Fruit fly (Drosophila melanogaster) whole organism, embryonic: ENCODE measurements around the gene Dop1R2.

ENCODE experiments used
- Ada2b ChIP-seq: fragments of 200-800 bp; sonication (Bioruptor generic); IDR thresholded peaks from 2 replicates; pipeline ENCODE4 v1.3.6; 2022; ENCODE audit warnings: missing biosample characterization, missing genetic modification characterization
- Aef1 ChIP-seq: fragments of 200-800 bp; sonication (Bioruptor generic); IDR thresholded peaks from 3 replicates; pipeline ENCODE4 v1.3.6; 2022; ENCODE audit warnings: missing biosample characterization, missing genetic modification characterization
- CG10366 ChIP-seq: fragments of 200-800 bp; sonication (Bioruptor generic); IDR thresholded peaks from 2 replicates; pipeline ENCODE4 v1.3.6; 2022; ENCODE audit warnings: missing biosample characterization, missing genetic modification characterization
- CG10462 ChIP-seq: fragments of 200-800 bp; sonication (Bioruptor generic); optimal IDR thresholded peaks from 2 replicates; lab custom pipeline; 2016; ENCODE audit warnings: missing biosample characterization, missing genetic modification characterization
- CG12219 ChIP-seq: fragments of 200-800 bp; sonication (Bioruptor generic); optimal IDR thresholded peaks from 3 replicates; lab custom pipeline; 2018; ENCODE audit warnings: missing biosample characterization, mild to moderate bottlenecking, missing genetic modification characterization
- CG12391 ChIP-seq: fragments of 200-800 bp; sonication (Bioruptor generic); optimal IDR thresholded peaks from 3 replicates; lab custom pipeline; 2018; ENCODE audit warnings: missing biosample characterization, mild to moderate bottlenecking, missing genetic modification characterization, moderate library complexity
- CG17385 ChIP-seq: fragments of 200-800 bp; sonication (Bioruptor generic); optimal IDR thresholded peaks from 3 replicates; lab custom pipeline; 2018; ENCODE audit warnings: missing biosample characterization, mild to moderate bottlenecking, missing genetic modification characterization
- CG17568 ChIP-seq: fragments of 200-800 bp; sonication (Bioruptor generic); optimal IDR thresholded peaks from 2 replicates; lab custom pipeline; 2018; ENCODE audit warnings: missing biosample characterization, mild to moderate bottlenecking, missing genetic modification characterization, moderate library complexity
- CG17912 ChIP-seq: fragments of 200-800 bp; sonication (Bioruptor generic); optimal IDR thresholded peaks from 2 replicates; lab custom pipeline; 2018; ENCODE audit warnings: missing biosample characterization, mild to moderate bottlenecking, missing genetic modification characterization
- CG18599 ChIP-seq: fragments of 200-800 bp; sonication (Bioruptor generic); optimal IDR thresholded peaks from 3 replicates; lab custom pipeline; 2017; ENCODE audit warnings: missing biosample characterization, missing genetic modification characterization, mild to moderate bottlenecking, moderate library complexity, missing genetic modification reagents
- CG31365 ChIP-seq: fragments of 200-800 bp; sonication (Bioruptor generic); optimal IDR thresholded peaks from 2 replicates; lab custom pipeline; 2018; ENCODE audit warnings: missing biosample characterization, mild to moderate bottlenecking, missing genetic modification characterization
- CG32767 ChIP-seq: fragments of 200-800 bp; sonication (Bioruptor generic); IDR thresholded peaks from 2 replicates; pipeline ENCODE4 v1.3.6; 2022; ENCODE audit warnings: missing biosample characterization, missing genetic modification characterization
- CG43689 ChIP-seq: fragments of 200-800 bp; sonication (Bioruptor generic); IDR thresholded peaks from 2 replicates; pipeline ENCODE4 v1.3.6; 2022; ENCODE audit warnings: missing biosample characterization, missing genetic modification characterization
- CG4424 ChIP-seq: fragments of 200-800 bp; sonication (Bioruptor generic); optimal IDR thresholded peaks from 3 replicates; lab custom pipeline; 2016; ENCODE audit warnings: missing biosample characterization, missing genetic modification characterization
- CG4820 ChIP-seq: fragments of 200-800 bp; sonication (Bioruptor generic); optimal IDR thresholded peaks from 3 replicates; lab custom pipeline; 2016; ENCODE audit warnings: missing biosample characterization, missing genetic modification characterization
- CG5953 ChIP-seq: fragments of 200-800 bp; sonication (Bioruptor generic); IDR thresholded peaks from 2 replicates; pipeline ENCODE4 v1.3.6; 2022; ENCODE audit warnings: missing biosample characterization, missing genetic modification characterization
- CG6654 ChIP-seq: fragments of 200-800 bp; sonication (Bioruptor generic); optimal IDR thresholded peaks from 2 replicates; lab custom pipeline; 2017; ENCODE audit warnings: missing biosample characterization, mild to moderate bottlenecking, missing genetic modification characterization
- CG7786 ChIP-seq: fragments of 200-800 bp; sonication (Bioruptor generic); optimal IDR thresholded peaks from 2 replicates; lab custom pipeline; 2016; ENCODE audit warnings: missing biosample characterization, missing genetic modification characterization
- CG7963 ChIP-seq: fragments of 200-800 bp; sonication (Bioruptor generic); IDR thresholded peaks from 3 replicates; pipeline ENCODE4 v1.3.6; 2022; ENCODE audit warnings: missing biosample characterization, missing genetic modification characterization; ENCODE audit not compliant: partially characterized antibody
- Chrac-16 ChIP-seq: fragments of 200-800 bp; sonication (Bioruptor generic); optimal IDR thresholded peaks from 3 replicates; lab custom pipeline; 2016; ENCODE audit warnings: missing biosample characterization, missing genetic modification characterization
- CoRest ChIP-seq: fragments of 200-800 bp; sonication (Bioruptor generic); optimal IDR thresholded peaks from 3 replicates; lab custom pipeline; 2018; ENCODE audit warnings: missing biosample characterization, mild to moderate bottlenecking, missing genetic modification characterization, moderate library complexity
- D19A ChIP-seq: fragments of 200-800 bp; optimal IDR thresholded peaks from 3 replicates; lab custom pipeline; 2019; ENCODE audit warnings: missing biosample characterization, mild to moderate bottlenecking, missing genetic modification characterization, moderate library complexity
- Dbx ChIP-seq: fragments of 200-800 bp; sonication (Bioruptor generic); IDR thresholded peaks from 3 replicates; pipeline ENCODE4 v1.3.6; 2022; ENCODE audit warnings: missing biosample characterization, missing genetic modification characterization
- HLHmδ ChIP-seq: fragments of 200-800 bp; sonication (Bioruptor generic); optimal IDR thresholded peaks from 2 replicates; lab custom pipeline; 2018; ENCODE audit warnings: missing biosample characterization, mild to moderate bottlenecking, missing genetic modification characterization, moderate library complexity
- MBD-R2 ChIP-seq: fragments of 200-800 bp; sonication (Bioruptor generic); IDR thresholded peaks from 2 replicates; pipeline ENCODE4 v1.3.6; 2022; ENCODE audit warnings: missing biosample characterization, missing genetic modification characterization
- Max ChIP-seq: fragments of 200-800 bp; sonication (Bioruptor generic); optimal IDR thresholded peaks from 2 replicates; lab custom pipeline; 2016; ENCODE audit warnings: missing biosample characterization, mild to moderate bottlenecking, missing genetic modification characterization
- Nf-YA ChIP-seq: fragments of 200-800 bp; sonication (Bioruptor generic); IDR thresholded peaks from 2 replicates; pipeline ENCODE4 v1.3.6; 2022; ENCODE audit warnings: missing biosample characterization, missing genetic modification characterization
- NfI ChIP-seq: fragments of 200-800 bp; sonication (Bioruptor generic); optimal IDR thresholded peaks from 3 replicates; lab custom pipeline; 2018; ENCODE audit warnings: missing biosample characterization, mild to moderate bottlenecking, missing genetic modification characterization, moderate library complexity
- Ptx1 ChIP-seq: fragments of 200-800 bp; sonication (Bioruptor generic); IDR thresholded peaks from 2 replicates; pipeline ENCODE4 v1.3.6; 2022; ENCODE audit warnings: missing biosample characterization, missing genetic modification characterization
- Sox102F ChIP-seq: fragments of 200-800 bp; sonication (Bioruptor generic); optimal IDR thresholded peaks from 2 replicates; lab custom pipeline; 2018; ENCODE audit warnings: missing biosample characterization, mild to moderate bottlenecking, missing genetic modification characterization, moderate library complexity
- Spps ChIP-seq: fragments of 200-800 bp; sonication (Bioruptor generic); optimal IDR thresholded peaks from 2 replicates; lab custom pipeline; 2018; ENCODE audit warnings: missing biosample characterization, mild to moderate bottlenecking, missing genetic modification characterization
- Xbp1 ChIP-seq: fragments of 200-800 bp; sonication (Bioruptor generic); optimal IDR thresholded peaks from 3 replicates; lab custom pipeline; 2016; ENCODE audit warnings: missing biosample characterization, mild to moderate bottlenecking, missing genetic modification characterization
- YL-1 ChIP-seq: fragments of 200-800 bp; sonication (Bioruptor generic); optimal IDR thresholded peaks from 3 replicates; lab custom pipeline; 2017; ENCODE audit warnings: missing biosample characterization, mild to moderate bottlenecking, missing genetic modification characterization
- amos ChIP-seq: fragments of 200-800 bp; sonication (Bioruptor generic); IDR thresholded peaks from 2 replicates; pipeline ENCODE4 v1.3.6; 2022; ENCODE audit warnings: missing biosample characterization, missing genetic modification characterization; ENCODE audit not compliant: partially characterized antibody
- ato ChIP-seq: fragments of 200-800 bp; sonication (Bioruptor generic); IDR thresholded peaks from 2 replicates; pipeline ENCODE4 v1.3.6; 2022; ENCODE audit warnings: missing biosample characterization, missing genetic modification characterization; ENCODE audit not compliant: partially characterized antibody
- az2 ChIP-seq: fragments of 200-800 bp; sonication (Bioruptor generic); optimal IDR thresholded peaks from 3 replicates; lab custom pipeline; 2016; ENCODE audit warnings: missing biosample characterization, missing genetic modification characterization
- bab2 ChIP-seq: fragments of 200-800 bp; sonication (Bioruptor generic); optimal IDR thresholded peaks from 2 replicates; lab custom pipeline; 2016; ENCODE audit warnings: missing biosample characterization, missing genetic modification characterization
- chif ChIP-seq, 2 experiments: fragments of 200-800 bp; sonication (Bioruptor generic); optimal IDR thresholded peaks; 3 replicates each; lab custom pipeline; 2016; ENCODE audit warnings: missing biosample characterization in 2 of 2, missing genetic modification characterization in 2 of 2
- dysf ChIP-seq: fragments of 200-800 bp; sonication (Bioruptor generic); IDR thresholded peaks from 3 replicates; pipeline ENCODE4 v1.3.6; 2022; ENCODE audit warnings: missing biosample characterization, missing genetic modification characterization
- en ChIP-seq: fragments of 200-800 bp; sonication (Bioruptor generic); optimal IDR thresholded peaks from 2 replicates; lab custom pipeline; 2016; ENCODE audit warnings: missing biosample characterization, missing genetic modification characterization
- ewg ChIP-seq: fragments of 200-800 bp; sonication (Bioruptor generic); optimal IDR thresholded peaks from 3 replicates; lab custom pipeline; 2017; ENCODE audit warnings: mild to moderate bottlenecking, missing biosample characterization, missing genetic modification reagents, missing genetic modification characterization
- gem ChIP-seq: fragments of 200-800 bp; sonication (Bioruptor generic); optimal IDR thresholded peaks from 2 replicates; lab custom pipeline; 2019; ENCODE audit warnings: missing biosample characterization, mild to moderate bottlenecking, missing genetic modification characterization, moderate library complexity
- gro ChIP-seq: fragments of 200-800 bp; sonication (Bioruptor generic); optimal IDR thresholded peaks from 2 replicates; lab custom pipeline; 2016; ENCODE audit warnings: missing biosample characterization, missing genetic modification characterization
- hkb ChIP-seq, 2 experiments: fragments of 200-800 bp in 1 of 2; fragments of >200 bp in 1 of 2; sonication (Bioruptor generic) in 1 of 2; IDR thresholded peaks in 1 of 2; optimal IDR thresholded peaks in 1 of 2; 2 replicates each; pipeline versions ENCODE4 v1.3.6 to Lab custom; 2017 to 2022; ENCODE audit warnings: missing biosample characterization in 1 of 2, missing genetic modification characterization in 1 of 2
- lab ChIP-seq: fragments of 200-800 bp; sonication (Bioruptor generic); optimal IDR thresholded peaks from 3 replicates; lab custom pipeline; 2017; ENCODE audit warnings: missing biosample characterization, missing genetic modification characterization, mild to moderate bottlenecking, moderate library complexity, missing genetic modification reagents
- pb ChIP-seq: fragments of 200-800 bp; sonication (Bioruptor generic); optimal IDR thresholded peaks from 3 replicates; lab custom pipeline; 2016; ENCODE audit warnings: missing biosample characterization, missing genetic modification characterization
- sens ChIP-seq: fragments of 200-800 bp; sonication (Bioruptor generic); peaks from one replicate; lab custom pipeline; 2016; ENCODE audit warnings: missing biosample characterization, missing genetic modification characterization
- sisA ChIP-seq: fragments of 200-800 bp; sonication (Bioruptor generic); IDR thresholded peaks from 2 replicates; pipeline ENCODE4 v1.3.6; 2022; ENCODE audit warnings: missing biosample characterization, missing genetic modification characterization
- ssp ChIP-seq: fragments of 200-800 bp; sonication (Bioruptor generic); IDR thresholded peaks from 2 replicates; pipeline ENCODE4 v1.3.6; 2022; ENCODE audit warnings: missing biosample characterization, missing genetic modification characterization
- tap ChIP-seq: fragments of 200-800 bp; optimal IDR thresholded peaks from 3 replicates; lab custom pipeline; 2019; ENCODE audit warnings: missing biosample characterization, mild to moderate bottlenecking, missing genetic modification characterization, moderate library complexity
- wek ChIP-seq: fragments of 200-800 bp; sonication (Bioruptor generic); optimal IDR thresholded peaks from 3 replicates; lab custom pipeline; 2018; ENCODE audit warnings: missing biosample characterization, mild to moderate bottlenecking, missing genetic modification characterization, moderate library complexity

Dop1R2 gene

DNA sequence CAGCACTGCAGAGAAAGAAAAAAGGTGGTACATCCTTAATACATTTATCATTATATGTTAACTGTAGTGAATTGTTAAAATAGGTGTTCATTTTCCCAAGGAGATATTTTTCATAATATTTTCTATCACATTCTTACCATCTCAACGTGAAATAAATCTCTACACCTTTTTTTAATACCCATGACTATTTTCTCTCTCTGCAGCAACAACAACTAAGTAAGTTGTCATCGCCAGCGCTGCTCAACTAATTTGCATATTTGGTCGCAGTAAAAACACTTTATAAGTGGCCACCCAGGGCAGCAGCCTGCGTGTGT, 30.7 kb upstream of the Dop1R2 start (continued):
- no peak for TF ChIP-seq Max
- TF ChIP-seq CG6654 (GFP tag; lab: Kevin White, UChicago) = no peak
- no peak for TF ChIP-seq ssp (GFP tag; lab: Robert Waterston, UW)
- TF ChIP-seq CG7963 (GFP tag; lab: Robert Waterston, UW) = no peak
- TF ChIP-seq ewg = no peak
- TF ChIP-seq CoRest = peak; percentile 48
- TF ChIP-seq bab2 (GFP tag; lab: Kevin White, UChicago) = peak; percentile 28
- peak; percentile 54 for TF ChIP-seq sisA (GFP tag; lab: Robert Waterston, UW)
- TF ChIP-seq wek (GFP tag; lab: Kevin White, UChicago) = no peak
- peak; percentile 95 for TF ChIP-seq sens
- peak; percentile 61 for TF ChIP-seq CG12391 (tag; lab: Kevin White, UChicago)
- TF ChIP-seq lab = no peak
- no peak for TF ChIP-seq D19A
- no peak for TF ChIP-seq CG5953 (GFP tag; lab: Robert Waterston, UW)
- TF ChIP-seq hkb (optimal IDR thresholded peaks at IDR 0.05; lab: Kevin White, UChicago) = no peak
- TF ChIP-seq hkb (GFP tag; IDR thresholded peaks at IDR 0.05; lab: Robert Waterston, UW) = peak; percentile 61
- TF ChIP-seq CG4424 (GFP tag; lab: Kevin White, UChicago) = peak; percentile 58
- no peak for TF ChIP-seq pb (GFP tag; lab: Kevin White, UChicago)
- TF ChIP-seq Ptx1 (GFP tag; lab: Robert Waterston, UW) = peak; percentile 29; the same call in 1 of the 2 replicates
- peak; percentile 7 for TF ChIP-seq NfI (GFP tag; lab: Kevin White, UChicago)
- no peak for TF ChIP-seq HLHmδ
- TF ChIP-seq gro (GFP tag; lab: Kevin White, UChicago) = no peak
- no peak for TF ChIP-seq MBD-R2 (GFP tag; lab: Robert Waterston, UW)
- TF ChIP-seq az2 (GFP tag; lab: Kevin White, UChicago) = peak; percentile 41
- peak; percentile 72 for TF ChIP-seq gem (tag; lab: Kevin White, UChicago)
- no peak for TF ChIP-seq CG31365
- peak; percentile 59 for TF ChIP-seq dysf (GFP tag; lab: Robert Waterston, UW)
- TF ChIP-seq CG32767 (GFP tag; lab: Robert Waterston, UW) = peak; percentile 29; the same call in 1 of the 2 replicates
- peak; percentile 36 for TF ChIP-seq Spps (tag; lab: Kevin White, UChicago)
- TF ChIP-seq amos (GFP tag; lab: Robert Waterston, UW) = no peak
- peak; percentile 58 for TF ChIP-seq Ada2b (GFP tag; lab: Robert Waterston, UW)
- TF ChIP-seq Nf-YA = no peak
- TF ChIP-seq YL-1 (GFP tag; lab: Kevin White, UChicago) = no peak
- TF ChIP-seq CG18599 (GFP tag; lab: Kevin White, UChicago) = peak; percentile 22
- peak; percentile 35 for TF ChIP-seq CG12219 (GFP tag; lab: Kevin White, UChicago)
- TF ChIP-seq CG17912 (GFP tag; lab: Kevin White, UChicago) = no peak
- TF ChIP-seq CG10462 = no peak
- TF ChIP-seq CG17385 = no peak
- peak; percentile 16 for TF ChIP-seq en (GFP tag; lab: Kevin White, UChicago)
- TF ChIP-seq CG17568 (GFP tag; lab: Kevin White, UChicago) = peak; percentile 8
- peak; percentile 4 to 46 for TF ChIP-seq chif (GFP tag; optimal IDR thresholded peaks at IDR 0.05; lab: Kevin White, UChicago)
- peak; percentile 29; the same call in 1 of the 3 replicates for TF ChIP-seq Aef1 (GFP tag; lab: Robert Waterston, UW)
- peak; percentile 69 for TF ChIP-seq Sox102F (GFP tag; lab: Kevin White, UChicago)
- TF ChIP-seq ato (GFP tag; lab: Robert Waterston, UW) = no peak
- TF ChIP-seq CG43689 (GFP tag; lab: Robert Waterston, UW) = peak; percentile 30; the same call in 1 of the 2 replicates
- peak; percentile 20 for TF ChIP-seq CG7786 (GFP tag; lab: Kevin White, UChicago)
- TF ChIP-seq Dbx (GFP tag; lab: Robert Waterston, UW) = no peak
- peak; percentile 0 for TF ChIP-seq Chrac-16
- TF ChIP-seq Xbp1 (GFP tag; lab: Kevin White, UChicago) = peak; percentile 37
- peak; percentile 22; the same call in 1 of the 2 replicates for TF ChIP-seq CG10366 (GFP tag; lab: Robert Waterston, UW)
- peak; percentile 32 for TF ChIP-seq tap (tag; lab: Kevin White, UChicago)
- TF ChIP-seq CG4820 (GFP tag; lab: Kevin White, UChicago) = peak; percentile 24
